Worm (Caenorhabditis elegans): ENCODE data around the gene clec-228.
"Not testable (repeated sequence)": the region's sequence is repeated elsewhere in the genome, so short reads cannot be mapped to it uniquely, and the experiment has no call there.

The clec-228 gene

ce11 chrV:15341404-15341803 is 2.1 kb upstream of the clec-228 start, which contains the start of gene clec-229:
Gene clec-229 (minus strand): TSS chrV:15341504.
- TF ChIP-seq K12H6.12 (tag; optimal IDR thresholded peaks at IDR 0.05) = no peak
- no peak for TF ChIP-seq B0336.3 (GFP tag; IDR thresholded peaks at IDR 0.05)
- no peak for TF ChIP-seq mes-4 (tag; optimal IDR thresholded peaks at IDR 0.05)
- TF ChIP-seq ztf-18 (tag; optimal IDR thresholded peaks at IDR 0.05) = no peak
- no peak for TF ChIP-seq repo-1 (tag; optimal IDR thresholded peaks at IDR 0.05)
- no peak for TF ChIP-seq madf-10 (tag; optimal IDR thresholded peaks at IDR 0.05)
- no peak for TF ChIP-seq ceh-100 (GFP tag; IDR thresholded peaks at IDR 0.05)

ce11 chrV:15337405-15337804 is 1.9 kb downstream of the clec-228 start, which contains the start of gene wrt-7:
Gene wrt-7 (minus strand): TSS chrV:15337505.
- TF ChIP-seq madf-10 (tag; optimal IDR thresholded peaks at IDR 0.05) (no peak), T07F8.4 (tag; optimal IDR thresholded peaks at IDR 0.05) (no peak)

DNA sequence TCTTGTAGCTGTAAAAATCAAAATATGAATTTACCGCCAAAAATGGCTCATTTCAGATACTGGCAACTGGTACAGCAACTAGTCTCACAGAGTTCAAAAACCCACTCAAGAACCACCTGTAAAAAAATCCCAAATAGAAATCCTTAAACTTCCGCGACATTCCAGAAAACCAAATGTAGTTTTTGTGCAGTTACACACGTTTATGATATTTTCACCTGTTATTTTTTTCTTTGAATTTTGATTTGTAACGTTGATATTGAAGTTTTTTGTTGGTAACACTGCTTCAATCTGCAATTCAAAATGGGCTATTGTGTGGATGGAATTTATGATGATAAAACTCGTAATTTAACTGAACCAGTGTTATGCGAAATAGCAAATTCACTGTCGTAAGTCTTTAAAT is 6.4 kb downstream of the clec-228 start, which contains the start of gene srw-113:
Gene srw-113, plus strand, starts transcription at position 301 of the 400 bp plus-strand sequence.
- TF ChIP-seq zfh-2 (GFP tag; conservative IDR thresholded peaks at IDR 0.05) (no peak), Y67H2A.10 (GFP tag; conservative IDR thresholded peaks at IDR 0.05) (no peak), egrh-3 (GFP tag; IDR thresholded peaks at IDR 0.05) (no peak)

DNA sequence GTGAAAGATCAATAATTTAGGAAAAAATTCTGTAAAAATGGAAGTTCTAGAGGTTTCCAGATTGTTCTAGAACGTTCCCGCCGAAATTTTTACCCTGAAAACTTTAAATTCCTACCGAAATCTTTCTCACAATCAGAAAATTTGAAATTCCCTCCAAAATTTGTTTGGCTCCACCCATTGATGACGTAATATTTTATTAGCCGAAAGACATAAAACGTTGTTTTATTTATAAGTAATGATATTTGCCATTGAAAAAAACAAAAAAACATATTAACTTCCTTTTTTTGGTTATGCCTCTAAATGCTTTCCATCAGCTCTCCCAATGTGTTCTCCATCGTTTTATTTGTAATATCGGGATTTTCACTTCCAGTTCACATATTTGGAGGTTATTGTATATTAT is 8.9 kb downstream of the clec-228 start, which contains the start of gene srh-295:
Gene srh-295, plus strand, starts transcription at position 301 of the 400 bp plus-strand sequence.
- no peak for TF ChIP-seq rec-8 (tag; optimal IDR thresholded peaks at IDR 0.05)
- no peak for TF ChIP-seq nfya-2 (GFP tag; IDR thresholded peaks at IDR 0.05)
- no peak for TF ChIP-seq ekl-4 (GFP tag; IDR thresholded peaks at IDR 0.05)
- TF ChIP-seq sdz-38 (tag; optimal IDR thresholded peaks at IDR 0.05) = no peak
- no peak for TF ChIP-seq ceh-40 (GFP tag; IDR thresholded peaks at IDR 0.05)
- no peak for TF ChIP-seq Y67H2A.10 (GFP tag; conservative IDR thresholded peaks at IDR 0.05)
- no peak for TF ChIP-seq F57C9.4 (tag; optimal IDR thresholded peaks at IDR 0.05)
- TF ChIP-seq madf-6 (GFP tag; IDR thresholded peaks at IDR 0.05) = no peak

- no peak for TF ChIP-seq repo-1 (tag; optimal IDR thresholded peaks at IDR 0.05)
Observed at ce11 chrV:15327745-15328447, 11.4 kb downstream of the clec-228 start, which contains the start of gene ZK1037.6. Gene ZK1037.6 (minus strand): TSS chrV:15327795.

DNA sequence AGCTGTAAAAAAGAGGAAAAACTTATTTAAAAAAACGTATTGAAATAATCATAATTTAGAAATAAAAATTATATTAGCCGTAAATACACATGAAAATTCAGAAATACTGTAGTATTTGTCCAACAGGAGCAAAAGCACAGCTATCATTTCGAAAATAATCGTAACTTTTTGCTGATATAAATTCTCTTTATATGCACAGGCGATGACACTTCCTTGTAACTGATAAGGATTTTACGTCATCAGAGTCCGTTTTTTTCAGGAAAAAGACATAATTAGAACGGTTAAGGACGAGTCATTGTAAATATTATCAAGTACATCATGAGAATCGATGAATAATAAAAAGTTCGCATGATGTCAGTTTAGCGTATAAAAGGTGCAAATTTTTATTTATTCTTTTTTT is 15.8 kb downstream of the clec-228 start:
- TF ChIP-seq aptf-3 (GFP tag; IDR thresholded peaks at IDR 0.05) = no peak
- TF ChIP-seq T26A5.8 (tag; optimal IDR thresholded peaks at IDR 0.05) = no peak
- TF ChIP-seq nhr-80 (tag; optimal IDR thresholded peaks at IDR 0.05) = peak; percentile 23
- no peak for TF ChIP-seq F39B2.1 (GFP tag; IDR thresholded peaks at IDR 0.05)

DNA sequence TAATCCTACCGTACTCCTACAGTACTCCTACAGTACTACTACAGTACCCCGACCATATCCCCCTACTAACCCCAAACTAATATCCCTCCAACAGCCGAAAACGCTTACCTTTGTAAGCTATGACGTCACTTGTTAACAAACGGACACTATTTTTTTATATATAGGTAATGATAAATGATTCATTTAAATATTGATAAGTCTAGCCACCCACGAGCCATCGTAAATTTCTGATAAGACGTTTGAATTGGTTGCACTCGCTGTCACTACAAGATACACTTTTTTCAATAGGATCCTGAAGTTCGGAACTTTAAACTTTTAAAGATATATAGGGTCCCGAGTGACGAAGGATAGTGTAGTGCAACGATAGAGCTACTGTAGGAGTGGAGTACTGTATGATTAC is 16.6 kb downstream of the clec-228 start, which contains the start of gene nhr-247:
Gene nhr-247, plus strand, starts transcription at position 330 of the 400 bp plus-strand sequence.
- not testable (repeated sequence) for TF ChIP-seq D2030.7 (GFP tag; IDR thresholded peaks at IDR 0.05); lin-26 (GFP tag; IDR thresholded peaks at IDR 0.05); Y79H2A.3 (GFP tag; conservative IDR thresholded peaks at IDR 0.05)

DNA sequence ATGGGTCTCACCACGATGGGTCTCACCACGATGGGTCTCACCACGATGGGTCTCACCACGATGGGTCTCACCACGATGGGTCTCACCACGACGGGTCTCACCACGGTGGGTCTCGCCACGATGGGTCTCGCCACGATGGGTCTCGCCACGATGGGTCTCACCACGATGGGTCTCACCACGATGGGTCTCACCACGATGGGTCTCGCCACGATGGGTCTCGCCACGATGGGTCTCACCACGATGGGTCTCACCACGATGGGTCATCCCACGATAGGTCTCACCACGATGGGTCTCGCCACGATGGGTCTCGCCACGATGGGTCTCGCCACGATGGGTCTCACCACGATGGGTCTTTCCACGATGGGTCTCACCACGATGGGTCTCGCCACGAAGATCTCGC is 17.4 kb downstream of the clec-228 start:
- peak; percentile 80 for TF ChIP-seq egrh-3 (GFP tag; IDR thresholded peaks at IDR 0.05)
- TF ChIP-seq F33H1.4 (GFP tag; IDR thresholded peaks at IDR 0.05) = peak; percentile 68
- TF ChIP-seq ztf-28 (GFP tag; IDR thresholded peaks at IDR 0.05) = 0 out of 2 replicates have a peak, but pooled peaks have one; percentile 7
